Fruit fly (Drosophila melanogaster) whole organism: ENCODE measurements around the gene spn-F.

Experiments
- CG8478 ChIP-seq: fragments of >200 bp; optimal IDR thresholded peaks from 2 replicates; lab custom pipeline; 2018; ENCODE audit warnings: inconsistent platforms
- Dll ChIP-seq: fragments of >200 bp; optimal IDR thresholded peaks from 2 replicates; lab custom pipeline; 2017
- EcR ChIP-seq, 2 experiments: fragments of >200 bp; optimal IDR thresholded peaks; 2 replicates each; lab custom pipeline; 2017; ENCODE audit warnings: missing biosample characterization in 2 of 2, missing genetic modification characterization in 2 of 2, missing genetic modification reagents in 2 of 2
- pan ChIP-seq: fragments of >200 bp; optimal IDR thresholded peaks from 2 replicates; lab custom pipeline; 2017
- psq ChIP-seq: fragments of >200 bp; optimal IDR thresholded peaks from 2 replicates; lab custom pipeline; 2017
- usp ChIP-seq: fragments of >200 bp; optimal IDR thresholded peaks from 2 replicates; lab custom pipeline; 2017; ENCODE audit warnings: missing biosample characterization, missing genetic modification characterization, mixed read lengths

DNA sequence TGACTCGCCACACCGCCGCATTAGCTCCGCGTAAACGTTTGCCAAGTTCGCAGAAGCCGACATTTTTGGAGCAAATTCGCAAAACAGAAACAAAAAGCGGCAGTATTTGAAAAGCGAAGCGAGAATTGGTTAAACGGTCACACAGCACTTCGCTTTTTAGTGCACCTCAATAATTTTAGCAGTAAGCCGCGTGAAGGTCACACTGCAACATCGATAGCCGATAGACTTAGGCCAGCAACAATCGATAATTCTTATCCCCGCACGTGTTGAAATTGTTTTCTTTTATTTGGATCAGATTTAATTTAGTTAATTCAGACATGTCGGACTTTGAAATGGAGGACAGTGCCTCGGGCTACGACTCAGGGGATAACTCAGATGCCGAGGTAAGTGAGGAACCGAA lies 41.7 kb upstream of the spn-F start, which contains the start of the genes Zwilch and CG1542:
- no peak for TF ChIP-seq CG8478 (lab: Kevin White, UChicago)
- TF ChIP-seq usp (GFP tag; lab: Kevin White, UChicago), result no peak
- no peak for TF ChIP-seq pan (lab: Kevin White, UChicago)
- no peak for TF ChIP-seq Dll
- no peak for TF ChIP-seq EcR (GFP tag; optimal IDR thresholded peaks at IDR 0.05; lab: Kevin White, UChicago)
- no peak for TF ChIP-seq psq (lab: Kevin White, UChicago)
